Fruit fly (Drosophila melanogaster): ENCODE results near the gene mtSSB.

The mtSSB gene

DNA sequence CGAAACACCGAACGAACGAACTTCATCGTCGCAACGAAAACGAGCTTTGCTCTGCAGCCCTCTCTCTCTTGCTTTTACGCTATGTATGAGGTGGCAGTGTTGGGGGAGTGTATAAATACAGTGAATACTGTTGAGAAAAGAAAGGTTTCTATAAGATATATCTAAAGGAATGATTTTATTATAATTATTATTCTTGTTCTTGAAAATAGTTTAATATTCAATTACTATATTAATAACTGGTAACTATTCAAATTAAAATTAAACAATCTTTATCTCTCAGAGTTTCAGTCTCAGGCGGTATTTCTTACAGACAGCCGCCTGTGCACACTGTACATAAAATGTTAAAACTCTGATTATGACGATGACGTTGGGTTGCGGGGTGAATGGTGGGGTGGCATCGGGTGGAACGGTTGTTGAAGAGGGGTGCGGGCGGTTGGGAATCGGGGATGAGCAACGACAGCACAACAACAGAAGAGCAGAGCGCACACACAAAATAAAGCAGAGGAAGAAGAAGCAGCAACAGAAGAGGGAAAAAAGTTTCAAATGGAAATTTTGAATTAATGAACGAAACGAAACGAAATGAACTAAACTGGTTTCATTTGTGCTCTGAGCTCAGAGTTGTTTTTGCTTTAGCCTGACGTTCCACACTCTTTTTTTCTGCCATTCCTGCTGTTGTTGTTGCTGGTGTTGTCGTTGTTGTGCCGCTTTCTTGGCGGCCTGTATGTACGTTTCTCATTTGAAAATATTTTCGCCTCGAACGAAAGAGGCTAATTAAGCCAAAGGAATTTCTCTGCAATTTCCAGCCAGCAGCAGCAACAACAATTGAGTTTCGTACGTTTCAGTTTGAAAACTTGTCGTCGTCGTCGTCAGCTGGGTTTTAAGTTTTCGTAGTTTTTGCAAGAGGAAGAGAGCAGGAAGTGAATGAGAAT lies 31.9 kb upstream of the mtSSB start (continued):
- TF ChIP-seq CG4360 (GFP tag; IDR thresholded peaks at IDR 0.05) (no peak), en (GFP tag; optimal IDR thresholded peaks at IDR 0.05) (peak; percentile 38), Dek (tag; optimal IDR thresholded peaks at IDR 0.05) (peak; percentile 99), cato (GFP tag; optimal IDR thresholded peaks at IDR 0.05; ENCODE audit: borderline replicate concordance) (peak; percentile 94), CG3847 (GFP tag; IDR thresholded peaks at IDR 0.05) (no peak), CG11456 (GFP tag; IDR thresholded peaks at IDR 0.05) (no peak), ewg (GFP tag; optimal IDR thresholded peaks at IDR 0.05) (peak; percentile 92), prd (optimal IDR thresholded peaks at IDR 0.05) (no peak), prd (GFP tag; IDR thresholded peaks at IDR 0.05) (no peak), al (GFP tag; IDR thresholded peaks at IDR 0.05) (no peak), wdn (GFP tag; IDR thresholded peaks at IDR 0.05) (no peak), Opbp (GFP tag; IDR thresholded peaks at IDR 0.05; ENCODE audit: partially characterized antibody) (no peak), CG1792 (GFP tag; optimal IDR thresholded peaks at IDR 0.05) (peak; percentile 51), CG6765 (GFP tag; optimal IDR thresholded peaks at IDR 0.05) (peak; percentile 98), Dll (GFP tag; IDR thresholded peaks at IDR 0.05; ENCODE audit: partially characterized antibody) (no peak), gsb (GFP tag; IDR thresholded peaks at IDR 0.05) (no peak), Dip2 (GFP tag; IDR thresholded peaks at IDR 0.05) (no peak), danr (GFP tag; IDR thresholded peaks at IDR 0.05) (no peak), wor (GFP tag; IDR thresholded peaks at IDR 0.05) (no peak), CG30431 (GFP tag; optimal IDR thresholded peaks at IDR 0.05) (peak; percentile 92), CG10366 (GFP tag; IDR thresholded peaks at IDR 0.05) (no peak), cad (GFP tag; optimal IDR thresholded peaks at IDR 0.05) (no peak), CHES-1-like (GFP tag; optimal IDR thresholded peaks at IDR 0.05) (peak; percentile 82), crc (GFP tag; optimal IDR thresholded peaks at IDR 0.05) (peak; percentile 76), HLH4C (GFP tag; IDR thresholded peaks at IDR 0.05; ENCODE audit: partially characterized antibody) (no peak), h (optimal IDR thresholded peaks at IDR 0.05) (no peak), B-H1 (GFP tag; IDR thresholded peaks at IDR 0.05) (no peak), CG10431 (GFP tag; optimal IDR thresholded peaks at IDR 0.05) (peak; percentile 94), nau (GFP tag; optimal IDR thresholded peaks at IDR 0.05) (peak; percentile 91), Ravus (GFP tag; IDR thresholded peaks at IDR 0.05) (no peak), Blimp-1 (GFP tag; optimal IDR thresholded peaks at IDR 0.05) (peak; percentile 97), CG7839 (tag; optimal IDR thresholded peaks at IDR 0.05) (peak; percentile 99), CG13775 (GFP tag; optimal IDR thresholded peaks at IDR 0.05) (peak; percentile 96), CG11696 (GFP tag; IDR thresholded peaks at IDR 0.05) (no peak), vnd (GFP tag; IDR thresholded peaks at IDR 0.05; ENCODE audit: partially characterized antibody) (no peak), CG11085 (GFP tag; IDR thresholded peaks at IDR 0.05) (no peak), trh (GFP tag; optimal IDR thresholded peaks at IDR 0.05) (peak; percentile 94), fd64A (GFP tag; optimal IDR thresholded peaks at IDR 0.05) (peak; percentile 90), Drgx (GFP tag; IDR thresholded peaks at IDR 0.05) (no peak), vfl (GFP tag; optimal IDR thresholded peaks at IDR 0.05) (peak; percentile 83), gsb-n (tag; optimal IDR thresholded peaks at IDR 0.05) (peak; percentile 99), CG32767 (GFP tag; IDR thresholded peaks at IDR 0.05) (no peak), CG4820 (GFP tag; optimal IDR thresholded peaks at IDR 0.05) (peak; percentile 96), seq (GFP tag; IDR thresholded peaks at IDR 0.05) (no peak), HHEX (GFP tag; optimal IDR thresholded peaks at IDR 0.05) (peak; percentile 97), onecut (GFP tag; IDR thresholded peaks at IDR 0.05) (peak; percentile 94), az2 (GFP tag; optimal IDR thresholded peaks at IDR 0.05) (peak; percentile 98), shn (GFP tag; optimal IDR thresholded peaks at IDR 0.05) (peak; percentile 71), CG17612 (GFP tag; IDR thresholded peaks at IDR 0.05) (no peak), CG6272 (GFP tag; IDR thresholded peaks at IDR 0.05) (peak; percentile 97), CG1832 (GFP tag; optimal IDR thresholded peaks at IDR 0.05) (no peak)

Data from whole organism, embryonic.